Fruit fly (Drosophila melanogaster) S2 (cell line): ENCODE results near the gene CG10097.

Experiments used
- CG8478 ChIP-seq: fragments of >200 bp; optimal IDR thresholded peaks from 2 replicates; lab custom pipeline; 2018
- CTCF ChIP-seq, 2 experiments: fragments of >200 bp; optimal IDR thresholded peaks; 2 replicates each; lab custom pipeline; 2018

dm6 chr3R:12369793-12370642 is 25.8 kb downstream of the CG10097 start:
- TF ChIP-seq CTCF (optimal IDR thresholded peaks at IDR 0.05; lab: Kevin White, UChicago) (no peak), CG8478 (lab: Kevin White, UChicago) (no peak)
